Worm (Caenorhabditis elegans) whole organism, L1 larva: ENCODE results near the gene rabs-5.

ENCODE experiments used
- C04F5.9 ChIP-seq: sonication (generic microtip); optimal IDR thresholded peaks from 2 replicates; lab custom pipeline; 2016; ENCODE audit warnings: missing genetic modification characterization, missing compliant biosample characterization
- C16A3.4 ChIP-seq: fragments of 150-350 bp; optimal IDR thresholded peaks from 2 replicates; lab custom pipeline; 2014; ENCODE audit warnings: missing biosample characterization, missing genetic modification characterization
- C34B4.2 ChIP-seq: sonication (generic microtip); optimal IDR thresholded peaks from 2 replicates; lab custom pipeline; 2017; ENCODE audit warnings: mild to moderate bottlenecking, missing genetic modification characterization, missing compliant biosample characterization
- F16B12.6 ChIP-seq: fragments of 150-350 bp; optimal IDR thresholded peaks from 2 replicates; lab custom pipeline; 2014; ENCODE audit warnings: missing biosample characterization, missing genetic modification characterization
- Y116A8C.19 ChIP-seq: sonication (generic microtip); optimal IDR thresholded peaks from 2 replicates; lab custom pipeline; 2016; ENCODE audit warnings: missing compliant biosample characterization, missing genetic modification characterization, borderline replicate concordance
- aha-1 ChIP-seq: fragments of 150-350 bp; optimal IDR thresholded peaks from 2 replicates; lab custom pipeline; 2014; ENCODE audit warnings: missing biosample characterization, missing genetic modification characterization
- blmp-1 ChIP-seq: fragments of 150-350 bp; optimal IDR thresholded peaks from 2 replicates; lab custom pipeline; 2014; ENCODE audit warnings: missing biosample characterization, missing genetic modification characterization
- ceh-88 ChIP-seq: fragments of 200-800 bp; sonication (Bioruptor generic); IDR thresholded peaks from 2 replicates; pipeline ENCODE4 v1.3.6; 2022; ENCODE audit warnings: missing genetic modification characterization, missing compliant biosample characterization
- dpl-1 ChIP-seq, 3 experiments: fragments of 150-350 bp in 2 of 3; sonication (generic microtip) in 1 of 3; optimal IDR thresholded peaks; 2 replicates each; lab custom pipeline; 2014 to 2017; ENCODE audit warnings: missing biosample characterization in 3 of 3, missing genetic modification characterization in 3 of 3, missing genetic modification reagents in 3 of 3
- efl-1 ChIP-seq, 4 experiments: fragments of 150-350 bp; optimal IDR thresholded peaks in 3 of 4; peaks in 1 of 4; 1 replicate in 1 of 4; 2 replicates in 3 of 4; lab custom pipeline; 2014; ENCODE audit warnings: missing biosample characterization in 2 of 4, missing genetic modification characterization in 2 of 4, missing genetic modification reagents in 2 of 4
- elt-2 ChIP-seq: sonication (generic microtip); optimal IDR thresholded peaks from 2 replicates; lab custom pipeline; 2016; ENCODE audit warnings: missing genetic modification characterization, mild to moderate bottlenecking, inconsistent platforms, missing compliant biosample characterization, missing genetic modification reagents
- elt-3 ChIP-seq, 6 experiments: fragments of 150-350 bp in 1 of 6; sonication (generic microtip); optimal IDR thresholded peaks; 2 replicates each; lab custom pipeline; 2017 to 2018; ENCODE audit warnings: missing biosample characterization in 6 of 6, missing genetic modification characterization in 6 of 6, inconsistent platforms in 1 of 6
- hpl-2 ChIP-seq: fragments of 150-350 bp; optimal IDR thresholded peaks from 2 replicates; lab custom pipeline; 2014; ENCODE audit warnings: missing biosample characterization, missing genetic modification reagents, missing genetic modification characterization
- irx-1 ChIP-seq: sonication (generic microtip); optimal IDR thresholded peaks from 2 replicates; lab custom pipeline; 2016; ENCODE audit warnings: missing genetic modification characterization, missing compliant biosample characterization
- isw-1 ChIP-seq: fragments of 200-800 bp; sonication (Bioruptor generic); IDR thresholded peaks from 2 replicates; pipeline ENCODE4 v1.3.6; 2022; ENCODE audit warnings: missing genetic modification characterization, missing compliant biosample characterization
- jun-1 ChIP-seq: fragments of 150-350 bp; optimal IDR thresholded peaks from 2 replicates; lab custom pipeline; 2014; ENCODE audit warnings: missing biosample characterization, missing genetic modification reagents, missing genetic modification characterization
- lin-13 ChIP-seq: fragments of 150-350 bp; optimal IDR thresholded peaks from 2 replicates; lab custom pipeline; 2014; ENCODE audit warnings: missing biosample characterization, missing genetic modification reagents, missing genetic modification characterization
- lin-14 ChIP-seq: fragments of 200-800 bp; sonication (Bioruptor generic); optimal IDR thresholded peaks from 2 replicates; lab custom pipeline; 2018; ENCODE audit warnings: mild to moderate bottlenecking, missing genetic modification characterization, moderate library complexity, missing compliant biosample characterization
- lin-15B ChIP-seq: fragments of 150-350 bp; sonication (generic microtip); optimal IDR thresholded peaks from 3 replicates; lab custom pipeline; 2014; ENCODE audit warnings: missing biosample characterization, missing genetic modification characterization
- lin-35 ChIP-seq, 2 experiments: fragments of 150-350 bp; optimal IDR thresholded peaks; 2 replicates each; lab custom pipeline; 2014; ENCODE audit warnings: missing biosample characterization in 2 of 2, missing genetic modification characterization in 2 of 2, missing genetic modification reagents in 2 of 2
- lir-3 ChIP-seq: sonication (generic microtip); optimal IDR thresholded peaks from 2 replicates; lab custom pipeline; 2016; ENCODE audit warnings: mild to moderate bottlenecking, missing genetic modification characterization, moderate library complexity, missing compliant biosample characterization; ENCODE audit not compliant: poor library complexity
- lsy-2 ChIP-seq, 2 experiments: fragments of 150-350 bp; optimal IDR thresholded peaks; 2 replicates each; lab custom pipeline; 2014; ENCODE audit warnings: missing biosample characterization in 2 of 2, missing genetic modification characterization in 2 of 2
- mdl-1 ChIP-seq, 2 experiments: fragments of 150-350 bp; optimal IDR thresholded peaks; 2 replicates each; lab custom pipeline; 2014 to 2017; ENCODE audit warnings: missing biosample characterization in 2 of 2, missing genetic modification characterization in 2 of 2, inconsistent platforms in 1 of 2
- mep-1 ChIP-seq: fragments of 150-350 bp; optimal IDR thresholded peaks from 2 replicates; lab custom pipeline; 2014; ENCODE audit warnings: missing biosample characterization, missing genetic modification characterization
- nhr-11 ChIP-seq: fragments of 150-350 bp; optimal IDR thresholded peaks from 2 replicates; lab custom pipeline; 2014; ENCODE audit warnings: missing biosample characterization, missing genetic modification characterization
- nhr-12 ChIP-seq: sonication (generic microtip); optimal IDR thresholded peaks from 2 replicates; lab custom pipeline; 2017; ENCODE audit warnings: missing biosample characterization, missing genetic modification characterization
- nhr-19 ChIP-seq: fragments of 200-800 bp; sonication (Bioruptor generic); conservative IDR thresholded peaks from 2 replicates; pipeline ENCODE4 v1.3.6; 2022; ENCODE audit warnings: missing genetic modification characterization, missing compliant biosample characterization
- nhr-20 ChIP-seq: sonication (generic microtip); optimal IDR thresholded peaks from 2 replicates; lab custom pipeline; 2016; ENCODE audit warnings: mild to moderate bottlenecking, missing genetic modification characterization, missing compliant biosample characterization
- nhr-47 ChIP-seq: sonication (generic microtip); optimal IDR thresholded peaks from 2 replicates; lab custom pipeline; 2016; ENCODE audit warnings: mild to moderate bottlenecking, missing genetic modification characterization, moderate library complexity, missing compliant biosample characterization
- nhr-71 ChIP-seq: sonication (generic microtip); optimal IDR thresholded peaks from 2 replicates; lab custom pipeline; 2016; ENCODE audit warnings: mild to moderate bottlenecking, missing genetic modification characterization, moderate library complexity, missing compliant biosample characterization
- nhr-77 ChIP-seq: fragments of 150-350 bp; optimal IDR thresholded peaks from 2 replicates; lab custom pipeline; 2014; ENCODE audit warnings: missing biosample characterization, missing genetic modification characterization
- nhr-85 ChIP-seq: sonication (generic microtip); peaks from one replicate; lab custom pipeline; 2016; ENCODE audit warnings: missing genetic modification characterization, inconsistent platforms, missing compliant biosample characterization
- nhr-90 ChIP-seq: sonication (generic microtip); optimal IDR thresholded peaks from 2 replicates; lab custom pipeline; 2016; ENCODE audit warnings: mild to moderate bottlenecking, missing genetic modification characterization, missing compliant biosample characterization; ENCODE audit not compliant: poor library complexity
- pag-3 ChIP-seq: sonication (generic microtip); optimal IDR thresholded peaks from 2 replicates; lab custom pipeline; 2017; ENCODE audit warnings: missing genetic modification characterization, mild to moderate bottlenecking, missing compliant biosample characterization, antibody characterized with exemption, borderline replicate concordance; ENCODE audit not compliant: insufficient read depth
- rnt-1 ChIP-seq: sonication (generic microtip); optimal IDR thresholded peaks from 2 replicates; lab custom pipeline; 2016; ENCODE audit warnings: mild to moderate bottlenecking, missing genetic modification characterization, moderate library complexity, missing compliant biosample characterization
- skn-1 ChIP-seq: fragments of 150-350 bp; optimal IDR thresholded peaks from 2 replicates; lab custom pipeline; 2014; ENCODE audit warnings: missing biosample characterization, missing genetic modification characterization
- snu-23 ChIP-seq: sonication (generic microtip); optimal IDR thresholded peaks from 2 replicates; lab custom pipeline; 2016; ENCODE audit warnings: missing genetic modification characterization, missing compliant biosample characterization
- sox-4 ChIP-seq: sonication (generic microtip); optimal IDR thresholded peaks from 2 replicates; lab custom pipeline; 2016; ENCODE audit warnings: missing genetic modification characterization, missing compliant biosample characterization
- swsn-7 ChIP-seq: sonication (generic microtip); optimal IDR thresholded peaks from 2 replicates; lab custom pipeline; 2016; ENCODE audit warnings: missing genetic modification characterization, missing compliant biosample characterization
- tbx-2 ChIP-seq: sonication (generic microtip); optimal IDR thresholded peaks from 2 replicates; lab custom pipeline; 2016; ENCODE audit warnings: missing genetic modification characterization, missing compliant biosample characterization
- unc-30 ChIP-seq: sonication (generic microtip); optimal IDR thresholded peaks from 2 replicates; lab custom pipeline; 2017; ENCODE audit warnings: missing biosample characterization, missing genetic modification characterization
- unc-62 ChIP-seq: fragments of 150-350 bp; optimal IDR thresholded peaks from 2 replicates; lab custom pipeline; 2014; ENCODE audit warnings: missing biosample characterization, missing genetic modification reagents, missing genetic modification characterization
- unc-98 ChIP-seq: fragments of 200-800 bp; sonication (Bioruptor generic); IDR thresholded peaks from 2 replicates; pipeline ENCODE4 v1.3.6; 2022; ENCODE audit warnings: missing genetic modification characterization, missing compliant biosample characterization

The rabs-5 gene

DNA sequence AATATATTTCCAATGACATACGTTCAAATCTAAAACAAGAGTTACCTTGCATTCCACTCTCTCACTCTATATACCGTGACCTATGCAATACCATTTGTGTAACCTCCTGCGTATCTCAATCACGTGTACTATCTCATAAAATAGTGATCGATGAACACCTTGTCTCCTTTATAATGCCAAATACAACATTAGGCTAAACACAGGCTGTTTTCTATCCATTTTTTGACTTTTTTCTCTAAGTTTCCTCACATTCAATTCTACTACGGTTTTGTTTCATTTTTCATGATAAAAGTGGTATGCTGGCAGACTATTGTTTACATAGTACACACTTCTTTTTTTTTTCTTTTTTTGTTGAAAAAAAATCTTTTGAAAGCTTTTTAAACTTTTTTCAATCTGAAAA lies 38.9 kb upstream of the rabs-5 start:
- TF ChIP-seq elt-3 (tag; optimal IDR thresholded peaks at IDR 0.05; lab: Kevin White, UChicago) (peak in 2 of 6 experiments; percentile 34 to 64), isw-1 (GFP tag; lab: Robert Waterston, UW) (no peak), pag-3 (tag; lab: Kevin White, UChicago) (no peak), nhr-20 (tag; lab: Kevin White, UChicago) (peak; percentile 75), ceh-88 (GFP tag; lab: Robert Waterston, UW) (no peak), elt-2 (peak; percentile 28), tbx-2 (tag; lab: Kevin White, UChicago) (no peak), nhr-11 (no peak), jun-1 (tag; lab: Kevin White, UChicago) (no peak), nhr-85 (peak; percentile 94), skn-1 (peak; percentile 40), dpl-1 (GFP tag; optimal IDR thresholded peaks at IDR 0.05; lab: Kevin White, UChicago) (peak in 1 of 3 experiments; percentile 29), lin-13 (GFP tag; lab: Kevin White, UChicago) (no peak), aha-1 (tag; lab: Kevin White, UChicago) (no peak), sox-4 (tag; lab: Kevin White, UChicago) (no peak), lsy-2 (tag; optimal IDR thresholded peaks at IDR 0.05; lab: Kevin White, UChicago) (peak; percentile 14 to 46), mep-1 (peak; percentile 34), C34B4.2 (tag; lab: Kevin White, UChicago) (no peak), irx-1 (peak; percentile 11), nhr-71 (peak; percentile 65), nhr-90 (tag; lab: Kevin White, UChicago) (peak; percentile 51), lin-15B (tag; lab: Kevin White, UChicago) (no peak), rnt-1 (tag; lab: Kevin White, UChicago) (no peak), lir-3 (tag; lab: Kevin White, UChicago) (peak; percentile 17), lin-35 (GFP tag; optimal IDR thresholded peaks at IDR 0.05; lab: Kevin White, UChicago) (peak in 1 of 2 experiments; percentile 74), nhr-77 (tag; lab: Kevin White, UChicago) (no peak), nhr-19 (GFP tag; lab: Robert Waterston, UW) (peak; percentile 17; the same call in 1 of the 2 replicates), efl-1 (optimal IDR thresholded peaks at IDR 0.05; lab: Kevin White, UChicago) (peak in 1 of 2 experiments; percentile 33), efl-1 (GFP tag; optimal IDR thresholded peaks at IDR 0.05 in 1 of 2; lab: Kevin White, UChicago) (no peak), F16B12.6 (no peak), swsn-7 (tag; lab: Kevin White, UChicago) (peak; percentile 11), unc-30 (tag; lab: Kevin White, UChicago) (no peak), mdl-1 (tag; optimal IDR thresholded peaks at IDR 0.05; lab: Kevin White, UChicago) (peak in 1 of 2 experiments; percentile 71), C16A3.4 (tag; lab: Kevin White, UChicago) (peak; percentile 31), snu-23 (GFP tag; lab: Kevin White, UChicago) (peak; percentile 76), blmp-1 (tag; lab: Kevin White, UChicago) (peak; percentile 45), unc-98 (GFP tag; lab: Robert Waterston, UW) (no peak), C04F5.9 (tag; lab: Kevin White, UChicago) (no peak), hpl-2 (GFP tag; lab: Kevin White, UChicago) (no peak), lin-14 (GFP tag; lab: Kevin White, UChicago) (peak; percentile 86), nhr-47 (tag; lab: Kevin White, UChicago) (peak; percentile 23), Y116A8C.19 (no peak), nhr-12 (tag; lab: Kevin White, UChicago) (no peak), unc-62 (GFP tag; lab: Kevin White, UChicago) (no peak)
